Fruit fly (Drosophila melanogaster): ENCODE data around the gene CG32071.

DNA sequence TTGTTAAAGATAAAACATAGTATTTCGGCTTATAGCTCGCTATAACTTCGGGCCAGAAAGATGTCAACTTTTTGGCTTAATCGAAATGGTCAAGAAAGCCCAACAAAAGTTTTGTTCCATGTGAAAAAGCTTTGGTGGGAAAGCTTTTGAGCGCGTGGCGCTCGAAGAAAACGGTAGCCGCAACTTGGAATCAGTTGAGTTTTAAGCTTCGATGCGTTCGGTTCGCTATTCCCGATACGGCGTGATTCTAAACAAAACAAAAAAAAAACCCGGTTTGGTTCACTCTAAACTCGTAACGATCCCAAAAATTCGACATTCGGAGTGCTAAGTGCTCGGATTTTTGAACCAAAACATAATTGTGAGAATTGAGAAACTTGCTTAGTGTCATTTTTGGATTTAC is 32.2 kb upstream of the CG32071 start, which contains the start of gene IRSp53:
- TF ChIP-seq psq (optimal IDR thresholded peaks at IDR 0.05) (no peak), EcR (GFP tag; optimal IDR thresholded peaks at IDR 0.05) (no peak), pan (optimal IDR thresholded peaks at IDR 0.05) (no peak), CG8478 (optimal IDR thresholded peaks at IDR 0.05) (no peak), Dll (optimal IDR thresholded peaks at IDR 0.05) (no peak), usp (GFP tag; optimal IDR thresholded peaks at IDR 0.05) (no peak)

Measured in whole organism.